Fruit fly (Drosophila melanogaster): ENCODE results near the gene CG45072.

Gene CG45072

dm6 chr3R:30083215-30083614 is 39.8 kb downstream of the CG45072 start:
- no peak for TF ChIP-seq CG16779 (tag; optimal IDR thresholded peaks at IDR 0.05)
- peak; percentile 15 for TF ChIP-seq Hr4 (GFP tag; optimal IDR thresholded peaks at IDR 0.05)
- peak; percentile 45 for TF ChIP-seq Smox (GFP tag; optimal IDR thresholded peaks at IDR 0.05)
- no peak for TF ChIP-seq fd59A (GFP tag; optimal IDR thresholded peaks at IDR 0.05)
- TF ChIP-seq cyc (GFP tag; optimal IDR thresholded peaks at IDR 0.05) = peak; percentile 55
- peak; percentile 22 for TF ChIP-seq Ets21C (GFP tag; optimal IDR thresholded peaks at IDR 0.05)
- peak; percentile 70 for TF ChIP-seq svp (GFP tag)
- peak; percentile 18 for TF ChIP-seq OdsH (GFP tag; optimal IDR thresholded peaks at IDR 0.05)
- peak; percentile 17 for TF ChIP-seq CG32006 (GFP tag; optimal IDR thresholded peaks at IDR 0.05)
- peak; percentile 61 for TF ChIP-seq Hr39 (GFP tag; optimal IDR thresholded peaks at IDR 0.05)
- peak; percentile 23 for TF ChIP-seq Sox102F (GFP tag; optimal IDR thresholded peaks at IDR 0.05)
- TF ChIP-seq Eip93F (GFP tag; optimal IDR thresholded peaks at IDR 0.05) = no peak
- peak; percentile 14 for TF ChIP-seq CG11902 (GFP tag; optimal IDR thresholded peaks at IDR 0.05)
- TF ChIP-seq acj6 (GFP tag; optimal IDR thresholded peaks at IDR 0.05) = peak; percentile 8
- TF ChIP-seq Eip78C (GFP tag) = peak; percentile 69
- no peak for TF ChIP-seq CG11762 (GFP tag; optimal IDR thresholded peaks at IDR 0.05; ENCODE audit: insufficient read depth)
- no peak for TF ChIP-seq dsx (GFP tag; optimal IDR thresholded peaks at IDR 0.05; ENCODE audit: poor library complexity, severe bottlenecking)
- TF ChIP-seq lz (GFP tag; optimal IDR thresholded peaks at IDR 0.05) = peak; percentile 32
- peak; percentile 13 for TF ChIP-seq CG8632 (GFP tag; optimal IDR thresholded peaks at IDR 0.05)
- TF ChIP-seq CG31627 (GFP tag; optimal IDR thresholded peaks at IDR 0.05) = peak; percentile 63
- TF ChIP-seq esn (GFP tag; optimal IDR thresholded peaks at IDR 0.05) = peak; percentile 50
- TF ChIP-seq pdm3 (GFP tag; optimal IDR thresholded peaks at IDR 0.05) = peak; percentile 11
- TF ChIP-seq eg (GFP tag; IDR thresholded peaks at IDR 0.05) = 0 out of 3 replicates have a peak, but pooled peaks have one; percentile 42
- peak; percentile 32 for TF ChIP-seq CG3919 (GFP tag; optimal IDR thresholded peaks at IDR 0.05)
- TF ChIP-seq CG34406 (GFP tag; optimal IDR thresholded peaks at IDR 0.05) = peak; percentile 14
- TF ChIP-seq topi (GFP tag; optimal IDR thresholded peaks at IDR 0.05) = peak; percentile 64
- TF ChIP-seq salr (GFP tag; optimal IDR thresholded peaks at IDR 0.05) = no peak
- no peak for TF ChIP-seq Eip75B (GFP tag; optimal IDR thresholded peaks at IDR 0.05)
- TF ChIP-seq CG6854 (GFP tag; optimal IDR thresholded peaks at IDR 0.05) = no peak
- peak; percentile 16 for TF ChIP-seq Sox14 (GFP tag; optimal IDR thresholded peaks at IDR 0.05)

- TF ChIP-seq Eip75B (GFP tag; optimal IDR thresholded peaks at IDR 0.05) (peak; percentile 74), Sox14 (GFP tag; optimal IDR thresholded peaks at IDR 0.05) (peak; percentile 64), Blimp-1 (GFP tag; optimal IDR thresholded peaks at IDR 0.05) (peak; percentile 5), OdsH (GFP tag; optimal IDR thresholded peaks at IDR 0.05) (peak; percentile 72), esn (GFP tag; optimal IDR thresholded peaks at IDR 0.05) (peak; percentile 69), CG6854 (GFP tag; optimal IDR thresholded peaks at IDR 0.05) (no peak), ss (GFP tag; optimal IDR thresholded peaks at IDR 0.05) (peak; percentile 24 to 52), fd85E (GFP tag; optimal IDR thresholded peaks at IDR 0.05) (no peak), fkh (GFP tag; optimal IDR thresholded peaks at IDR 0.05) (no peak), Hr38 (GFP tag; optimal IDR thresholded peaks at IDR 0.05) (no peak), CG8319 (GFP tag; optimal IDR thresholded peaks at IDR 0.05) (peak; percentile 31), CG1621 (tag; optimal IDR thresholded peaks at IDR 0.05) (peak; percentile 65), CG11902 (GFP tag; optimal IDR thresholded peaks at IDR 0.05) (peak; percentile 17), CG9139 (GFP tag; optimal IDR thresholded peaks at IDR 0.05) (no peak), CG4318 (GFP tag; optimal IDR thresholded peaks at IDR 0.05) (peak; percentile 58), CG8632 (GFP tag; optimal IDR thresholded peaks at IDR 0.05) (peak; percentile 62), Gug (GFP tag; IDR thresholded peaks at IDR 0.05) (peak; percentile 70), Eip93F (GFP tag; optimal IDR thresholded peaks at IDR 0.05) (no peak), Ets21C (GFP tag; optimal IDR thresholded peaks at IDR 0.05) (peak; percentile 44), CG3919 (GFP tag; optimal IDR thresholded peaks at IDR 0.05) (peak; percentile 68), cyc (GFP tag; optimal IDR thresholded peaks at IDR 0.05) (peak; percentile 65), lz (GFP tag; optimal IDR thresholded peaks at IDR 0.05) (peak; percentile 72), Lpt (GFP tag; optimal IDR thresholded peaks at IDR 0.05) (peak; percentile 41), CG6276 (GFP tag; optimal IDR thresholded peaks at IDR 0.05) (peak; percentile 46), Eip78C (GFP tag) (peak; percentile 89), achi (GFP tag; optimal IDR thresholded peaks at IDR 0.05) (peak; percentile 51), Hr4 (GFP tag; optimal IDR thresholded peaks at IDR 0.05) (peak; percentile 86), CG6808 (GFP tag; optimal IDR thresholded peaks at IDR 0.05) (peak; percentile 35), CG3032 (tag; optimal IDR thresholded peaks at IDR 0.05) (peak; percentile 48), acj6 (GFP tag; optimal IDR thresholded peaks at IDR 0.05) (peak; percentile 67), vri (GFP tag; optimal IDR thresholded peaks at IDR 0.05) (no peak), Hr39 (GFP tag; optimal IDR thresholded peaks at IDR 0.05) (peak; percentile 70), CG11294 (GFP tag; IDR thresholded peaks at IDR 0.05) (peak; percentile 24; the same call in 1 of the 2 replicates), Smox (GFP tag; optimal IDR thresholded peaks at IDR 0.05) (no peak), topi (GFP tag; optimal IDR thresholded peaks at IDR 0.05) (peak; percentile 53), CG7368 (GFP tag; optimal IDR thresholded peaks at IDR 0.05) (peak; percentile 3)
Observed at dm6 chr3R:30076088-30076487, 47.0 kb downstream of the CG45072 start.

All from whole organism, prepupa.